Worm (Caenorhabditis elegans) whole organism, L4 larva: ENCODE data around the gene T25D3.4.

Experiments used
- D1046.2 ChIP-seq: fragments of 200-800 bp; sonication (Bioruptor generic); IDR thresholded peaks from 2 replicates; pipeline ENCODE4 v1.3.6; 2022; ENCODE audit warnings: missing genetic modification characterization, missing compliant biosample characterization
- F10B5.3 ChIP-seq: sonication (generic microtip); optimal IDR thresholded peaks from 2 replicates; lab custom pipeline; 2016; ENCODE audit warnings: mild to moderate bottlenecking, missing genetic modification characterization, missing compliant biosample characterization
- F26F4.8 ChIP-seq: fragments of 200-800 bp; sonication (Bioruptor generic); conservative IDR thresholded peaks from 2 replicates; pipeline ENCODE4 v1.3.6; 2022; ENCODE audit warnings: missing genetic modification characterization, missing compliant biosample characterization
- R02D3.7 ChIP-seq: fragments of 150-350 bp; sonication (generic microtip); optimal IDR thresholded peaks from 3 replicates; lab custom pipeline; 2014; ENCODE audit warnings: missing biosample characterization, missing genetic modification characterization
- T20F7.1 ChIP-seq: fragments of 200-800 bp; sonication (Bioruptor generic); optimal IDR thresholded peaks from 2 replicates; lab custom pipeline; 2018; ENCODE audit warnings: mild to moderate bottlenecking, missing genetic modification characterization, missing compliant biosample characterization
- Y105C5A.15 ChIP-seq: fragments of 200-800 bp; sonication (Bioruptor generic); IDR thresholded peaks from 2 replicates; pipeline ENCODE4 v1.3.6; 2022; ENCODE audit warnings: missing genetic modification characterization, missing compliant biosample characterization
- Y48G9A.11 ChIP-seq: fragments of 200-800 bp; sonication (Bioruptor generic); IDR thresholded peaks from 2 replicates; pipeline ENCODE4 v1.3.6; 2022; ENCODE audit warnings: missing genetic modification reagents, missing genetic modification characterization, missing compliant biosample characterization
- aha-1 ChIP-seq: fragments of 150-350 bp; peaks from one replicate; lab custom pipeline; 2014; ENCODE audit warnings: missing biosample characterization, missing genetic modification characterization
- ceh-44 ChIP-seq: fragments of 200-800 bp; sonication (Bioruptor generic); IDR thresholded peaks from 2 replicates; pipeline ENCODE4 v1.3.6; 2022; ENCODE audit warnings: missing genetic modification reagents, missing genetic modification characterization, missing compliant biosample characterization
- ces-1 ChIP-seq: fragments of 150-350 bp; sonication (generic microtip); optimal IDR thresholded peaks from 4 replicates; lab custom pipeline; 2014; ENCODE audit warnings: missing biosample characterization, missing genetic modification reagents, missing genetic modification characterization
- ctbp-1 ChIP-seq: fragments of 200-800 bp; sonication (Bioruptor generic); IDR thresholded peaks from 2 replicates; pipeline ENCODE4 v1.3.6; 2022; ENCODE audit warnings: missing genetic modification reagents, missing genetic modification characterization, missing compliant biosample characterization
- daf-12 ChIP-seq: fragments of 150-350 bp; optimal IDR thresholded peaks from 2 replicates; lab custom pipeline; 2014; ENCODE audit warnings: missing biosample characterization, missing genetic modification reagents, missing genetic modification characterization
- daf-16 ChIP-seq, 3 experiments: sonication (generic microtip); optimal IDR thresholded peaks; 2 replicates each; lab custom pipeline; 2016 to 2017; ENCODE audit warnings: missing genetic modification characterization in 3 of 3, missing genetic modification reagents in 3 of 3, mild to moderate bottlenecking in 2 of 3, missing compliant biosample characterization in 2 of 3, missing biosample characterization in 1 of 3, moderate library complexity in 1 of 3
- daf-8 ChIP-seq: fragments of 200-800 bp; sonication (Bioruptor generic); IDR thresholded peaks from 2 replicates; pipeline ENCODE4 v1.3.6; 2022; ENCODE audit warnings: missing genetic modification characterization, missing compliant biosample characterization
- dpl-1 ChIP-seq: fragments of 150-350 bp; optimal IDR thresholded peaks from 2 replicates; lab custom pipeline; 2014; ENCODE audit warnings: missing biosample characterization, missing genetic modification reagents, missing genetic modification characterization
- dve-1 ChIP-seq: sonication (generic microtip); optimal IDR thresholded peaks from 2 replicates; lab custom pipeline; 2017; ENCODE audit warnings: antibody characterized with exemption, mild to moderate bottlenecking, missing genetic modification characterization, missing compliant biosample characterization; ENCODE audit not compliant: insufficient read depth
- egl-43 ChIP-seq: fragments of 200-800 bp; sonication (Bioruptor generic); IDR thresholded peaks from 2 replicates; pipeline ENCODE4 v1.3.6; 2022; ENCODE audit warnings: missing genetic modification reagents, missing genetic modification characterization, missing compliant biosample characterization
- fkh-10 ChIP-seq: fragments of 150-350 bp; optimal IDR thresholded peaks from 2 replicates; lab custom pipeline; 2014; ENCODE audit warnings: missing biosample characterization, missing genetic modification reagents, missing genetic modification characterization
- hif-1 ChIP-seq, 2 experiments: sonication (generic microtip); optimal IDR thresholded peaks; 2 replicates each; lab custom pipeline; 2016 to 2017; ENCODE audit warnings: missing compliant biosample characterization in 2 of 2, missing genetic modification characterization in 2 of 2, missing genetic modification reagents in 2 of 2, missing genotype in 2 of 2, mild to moderate bottlenecking in 1 of 2
- hlh-30 ChIP-seq: sonication (generic microtip); optimal IDR thresholded peaks from 2 replicates; lab custom pipeline; 2017; ENCODE audit warnings: antibody characterized with exemption, mild to moderate bottlenecking, missing genetic modification characterization, missing compliant biosample characterization; ENCODE audit not compliant: insufficient read depth
- hmg-1.1 ChIP-seq: fragments of 200-800 bp; sonication (Bioruptor generic); IDR thresholded peaks from 2 replicates; pipeline ENCODE4 v1.3.6; 2022; ENCODE audit warnings: missing genetic modification reagents, missing genetic modification characterization, missing compliant biosample characterization
- lin-38 ChIP-seq: fragments of 200-800 bp; sonication (Bioruptor generic); IDR thresholded peaks from 2 replicates; pipeline ENCODE4 v1.3.6; 2022; ENCODE audit warnings: missing genetic modification reagents, missing genetic modification characterization, missing compliant biosample characterization
- lsy-2 ChIP-seq, 2 experiments: fragments of 150-350 bp in 1 of 2; sonication (generic microtip) in 1 of 2; optimal IDR thresholded peaks; 2 replicates each; lab custom pipeline; 2014 to 2017; ENCODE audit warnings: missing biosample characterization in 2 of 2, missing genetic modification characterization in 2 of 2
- mep-1 ChIP-seq: fragments of 150-350 bp; sonication (generic microtip); optimal IDR thresholded peaks from 3 replicates; lab custom pipeline; 2014; ENCODE audit warnings: missing biosample characterization, missing genetic modification characterization
- nhr-237 ChIP-seq: sonication (generic microtip); optimal IDR thresholded peaks from 2 replicates; lab custom pipeline; 2017; ENCODE audit warnings: missing biosample characterization, missing genetic modification characterization
- nhr-41 ChIP-seq: fragments of 200-800 bp; sonication (Bioruptor generic); IDR thresholded peaks from 2 replicates; pipeline ENCODE4 v1.3.6; 2022; ENCODE audit warnings: missing genetic modification reagents, missing genetic modification characterization, missing compliant biosample characterization
- nhr-77 ChIP-seq: fragments of 150-350 bp; optimal IDR thresholded peaks from 2 replicates; lab custom pipeline; 2014; ENCODE audit warnings: missing biosample characterization, missing genetic modification characterization
- pqm-1 ChIP-seq: sonication (generic microtip); optimal IDR thresholded peaks from 2 replicates; lab custom pipeline; 2017; ENCODE audit warnings: missing biosample characterization, missing genetic modification characterization
- rbr-2 ChIP-seq: sonication (generic microtip); optimal IDR thresholded peaks from 2 replicates; lab custom pipeline; 2016; ENCODE audit warnings: missing genotype, missing genetic modification characterization, missing compliant biosample characterization
- set-16 ChIP-seq: fragments of 200-800 bp; sonication (Bioruptor generic); IDR thresholded peaks from 2 replicates; pipeline ENCODE4 v1.3.6; 2022; ENCODE audit warnings: missing genetic modification reagents, missing genetic modification characterization, missing compliant biosample characterization
- snpc-1.2 ChIP-seq: fragments of 200-800 bp; sonication (Bioruptor generic); IDR thresholded peaks from 2 replicates; pipeline ENCODE4 v1.3.6; 2022; ENCODE audit warnings: missing genetic modification reagents, missing genetic modification characterization, missing compliant biosample characterization
- tag-97 ChIP-seq: fragments of 200-800 bp; sonication (Bioruptor generic); IDR thresholded peaks from 2 replicates; pipeline ENCODE4 v1.3.6; 2022; ENCODE audit warnings: missing genetic modification characterization, missing compliant biosample characterization
- tra-1 ChIP-seq: fragments of 200-800 bp; sonication (Bioruptor generic); IDR thresholded peaks from 2 replicates; pipeline ENCODE4 v1.3.6; 2022; ENCODE audit warnings: missing genetic modification reagents, missing genetic modification characterization, missing compliant biosample characterization
- unc-130 ChIP-seq: sonication (generic microtip); optimal IDR thresholded peaks from 2 replicates; lab custom pipeline; 2016; ENCODE audit warnings: missing genetic modification reagents, missing genetic modification characterization, missing compliant biosample characterization
- unc-62 ChIP-seq, 3 experiments: fragments of 150-350 bp in 1 of 3; sonication (generic microtip); optimal IDR thresholded peaks in 2 of 3; peaks in 1 of 3; 1 replicate in 1 of 3; 2 replicates in 2 of 3; lab custom pipeline; 2014 to 2017; ENCODE audit warnings: missing biosample characterization in 3 of 3, missing genetic modification characterization in 3 of 3, missing genetic modification reagents in 3 of 3, missing genotype in 1 of 3

Gene T25D3.4

ce11 chrII:146933-147332, at the start of gene T25D3.4:
Gene T25D3.4, plus strand, starts transcription at chrII:147233.
- TF ChIP-seq aha-1 (tag; lab: Kevin White, UChicago) (peak; percentile 29), F10B5.3 (tag; lab: Kevin White, UChicago) (no peak), daf-8 (no peak), pqm-1 (tag; lab: Kevin White, UChicago) (no peak), nhr-237 (tag; lab: Kevin White, UChicago) (no peak), Y105C5A.15 (GFP tag; lab: Robert Waterston, UW) (no peak), Y48G9A.11 (no peak), hif-1 (tag; optimal IDR thresholded peaks at IDR 0.05; lab: Kevin White, UChicago) (peak in 1 of 2 experiments; percentile 43), lsy-2 (tag; optimal IDR thresholded peaks at IDR 0.05; lab: Kevin White, UChicago) (no peak), nhr-77 (tag; lab: Kevin White, UChicago) (no peak)
- TF ChIP-seq, all 104 proteins: peak for 2

- TF ChIP-seq rbr-2 (peak; percentile 48), unc-62 (GFP tag; optimal IDR thresholded peaks at IDR 0.05 in 1 of 2; lab: Kevin White, UChicago) (no peak), unc-62 (tag; optimal IDR thresholded peaks at IDR 0.05; lab: Kevin White, UChicago) (no peak), lin-38 (peak; percentile 26), ces-1 (GFP tag; lab: Kevin White, UChicago) (no peak), mep-1 (peak; percentile 56), T20F7.1 (peak; percentile 100), daf-16 (GFP tag; optimal IDR thresholded peaks at IDR 0.05; lab: Kevin White, UChicago) (no peak), daf-16 (tag; optimal IDR thresholded peaks at IDR 0.05; lab: Kevin White, UChicago) (peak; percentile 72), dpl-1 (GFP tag; lab: Kevin White, UChicago) (peak; percentile 64), fkh-10 (GFP tag; lab: Kevin White, UChicago) (peak; percentile 25), tag-97 (GFP tag; lab: Robert Waterston, UW) (no peak), nhr-41 (GFP tag; lab: Robert Waterston, UW) (no peak), Y48G9A.11 (peak; percentile 97), ctbp-1 (GFP tag; lab: Robert Waterston, UW) (0 out of 2 replicates have a peak, but pooled peaks have one; percentile 19), hif-1 (tag; optimal IDR thresholded peaks at IDR 0.05; lab: Kevin White, UChicago) (peak in 1 of 2 experiments; percentile 7), R02D3.7 (tag; lab: Kevin White, UChicago) (peak; percentile 83), hmg-1.1 (GFP tag; lab: Robert Waterston, UW) (peak; percentile 29; the same call in 1 of the 2 replicates), hlh-30 (tag; lab: Kevin White, UChicago) (peak; percentile 21), lsy-2 (tag; optimal IDR thresholded peaks at IDR 0.05; lab: Kevin White, UChicago) (peak in 1 of 2 experiments; percentile 72), dve-1 (peak; percentile 37)
These were observed 48.9 kb upstream of the T25D3.4 start, which contains the start of the genes luc-7L3 and sftb-6 for ce11 chrII:97992-98763. Gene luc-7L3, minus strand, starts transcription at chrII:98027. Gene sftb-6, plus strand, starts transcription at chrII:98404.

DNA sequence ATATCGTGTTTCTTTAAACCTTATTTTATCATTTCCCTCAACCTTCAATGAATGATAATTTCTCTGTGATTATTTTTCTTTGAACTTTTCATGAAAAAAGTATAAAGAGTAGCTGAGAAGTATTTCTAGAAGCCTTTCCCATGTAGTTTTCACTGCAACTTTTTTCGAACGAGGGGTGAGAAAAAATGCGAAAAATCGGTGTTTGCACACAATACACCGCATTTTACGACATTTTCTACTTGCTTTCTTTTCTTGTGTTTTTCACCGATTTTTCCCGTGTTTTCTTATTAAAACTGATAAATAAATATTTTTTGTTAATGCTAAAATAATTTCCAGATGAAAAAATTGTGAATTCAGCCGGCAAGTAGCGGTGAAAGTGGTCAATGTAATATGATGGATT, 48.1 kb upstream of the T25D3.4 start, which contains the start of gene C50D2.10:
Gene C50D2.10, plus strand, starts transcription at position 245 of the 400 bp plus-strand sequence.
- peak; percentile 68 for TF ChIP-seq Y48G9A.11

DNA sequence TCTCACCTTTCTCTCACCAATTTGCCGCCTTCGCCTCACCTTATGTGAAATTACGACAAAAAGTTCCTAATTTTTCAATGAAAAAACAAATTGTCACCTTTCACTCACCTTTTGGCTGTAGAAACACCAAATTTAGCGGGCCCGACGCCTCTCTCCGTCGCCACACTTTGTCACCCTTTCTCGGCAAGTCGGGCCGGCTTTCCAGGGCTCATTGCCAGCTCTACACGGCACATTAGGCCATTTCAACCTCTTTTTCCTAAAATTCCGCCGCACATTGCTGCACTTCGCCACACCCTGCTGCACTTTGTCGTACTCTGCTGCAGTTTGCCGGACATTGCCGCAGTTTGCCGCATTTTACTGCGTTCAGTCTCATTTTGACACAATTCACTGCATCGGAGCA, 45.9 kb upstream of the T25D3.4 start:
- TF ChIP-seq set-16 (peak; percentile 50; the same call in 1 of the 2 replicates), egl-43 (GFP tag; lab: Robert Waterston, UW) (0 out of 2 replicates have a peak, but pooled peaks have one; percentile 16), Y105C5A.15 (GFP tag; lab: Robert Waterston, UW) (no peak), tra-1 (no peak), snpc-1.2 (GFP tag; lab: Robert Waterston, UW) (0 out of 2 replicates have a peak, but pooled peaks have one; percentile 38), unc-130 (GFP tag; lab: Kevin White, UChicago) (no peak), D1046.2 (0 out of 2 replicates have a peak, but pooled peaks have one; percentile 32), daf-12 (tag; lab: Kevin White, UChicago) (no peak), Y48G9A.11 (peak; percentile 39; the same call in 1 of the 2 replicates), ceh-44 (GFP tag; lab: Robert Waterston, UW) (0 out of 2 replicates have a peak, but pooled peaks have one; percentile 49), F26F4.8 (no peak)
